Worm (Caenorhabditis elegans): ENCODE results near the gene B0524.6.

Gene B0524.6

DNA sequence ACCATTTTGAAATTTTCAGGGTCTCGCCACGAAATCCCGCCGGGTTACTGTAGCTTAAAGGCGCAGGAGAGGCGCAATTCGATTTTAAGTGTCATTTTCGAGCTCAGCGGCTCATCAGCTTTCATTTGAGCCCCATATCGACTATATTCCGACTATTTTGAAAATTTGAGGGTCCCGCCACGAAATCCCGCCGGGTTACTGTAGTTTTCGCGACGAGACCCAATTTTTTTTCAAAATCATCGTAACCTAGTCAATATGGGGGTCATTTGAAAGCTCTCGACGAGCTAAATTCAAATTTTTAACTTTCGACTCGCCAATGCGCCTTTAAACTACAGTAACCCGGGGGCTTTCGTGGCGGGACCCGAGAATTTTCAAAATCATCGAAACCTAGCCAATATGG lies 28.3 kb downstream of the B0524.6 start:
- no peak for TF ChIP-seq unc-62 (GFP tag; optimal IDR thresholded peaks at IDR 0.05)

DNA sequence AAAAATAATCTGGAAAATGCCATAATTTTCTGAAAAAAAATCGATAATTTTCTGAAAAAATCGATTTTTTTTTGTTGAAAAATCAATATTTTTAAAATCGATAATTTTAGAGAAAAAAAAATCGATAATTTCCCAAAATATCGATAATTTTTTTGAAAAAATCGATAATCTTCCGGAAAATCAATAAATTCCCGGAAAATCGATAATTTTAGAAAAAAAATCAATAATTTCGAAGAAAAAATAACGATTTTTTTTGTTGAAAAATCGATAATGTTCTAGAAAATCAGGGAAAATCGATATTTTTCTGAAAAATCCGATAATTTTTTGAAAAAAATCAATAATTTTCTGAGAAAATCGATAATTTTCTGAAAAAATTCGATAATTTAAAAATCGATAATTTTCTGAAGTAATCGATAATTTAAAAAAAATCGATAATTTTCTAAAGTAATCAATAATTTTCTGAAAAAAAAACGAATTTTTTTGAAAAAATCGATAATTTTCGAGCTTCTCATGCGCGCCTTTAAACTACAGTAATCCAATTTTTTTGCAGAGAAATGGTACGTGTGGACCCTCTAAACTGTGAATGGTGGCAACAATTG lies 29.1 kb downstream of the B0524.6 start:
- TF ChIP-seq unc-62 (GFP tag; optimal IDR thresholded peaks at IDR 0.05): no peak

DNA sequence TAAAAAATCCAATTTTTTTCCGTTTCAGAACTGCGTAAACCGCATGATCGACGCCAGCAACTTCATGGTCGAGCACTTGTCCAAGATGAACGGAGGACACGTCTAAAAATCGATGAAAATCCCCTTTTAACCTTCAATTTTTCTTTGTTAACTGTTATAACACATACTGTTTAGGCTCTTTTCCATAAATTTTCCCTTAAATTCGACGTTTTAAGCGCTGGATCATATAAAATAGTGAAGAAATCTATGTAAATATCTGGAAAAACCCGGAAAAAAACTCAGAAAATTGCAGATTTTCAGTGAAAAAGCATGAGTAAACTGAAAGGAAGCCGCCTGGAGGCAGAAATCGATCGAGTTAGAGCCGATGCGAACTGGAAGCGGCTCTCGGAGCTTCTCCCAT lies 45.3 kb downstream of the B0524.6 start, which contains the start of gene ttc-7:
Gene ttc-7 (plus strand): TSS at position 301 of the 400 bp plus-strand sequence.
- TF ChIP-seq unc-62 (GFP tag; optimal IDR thresholded peaks at IDR 0.05): no peak

DNA sequence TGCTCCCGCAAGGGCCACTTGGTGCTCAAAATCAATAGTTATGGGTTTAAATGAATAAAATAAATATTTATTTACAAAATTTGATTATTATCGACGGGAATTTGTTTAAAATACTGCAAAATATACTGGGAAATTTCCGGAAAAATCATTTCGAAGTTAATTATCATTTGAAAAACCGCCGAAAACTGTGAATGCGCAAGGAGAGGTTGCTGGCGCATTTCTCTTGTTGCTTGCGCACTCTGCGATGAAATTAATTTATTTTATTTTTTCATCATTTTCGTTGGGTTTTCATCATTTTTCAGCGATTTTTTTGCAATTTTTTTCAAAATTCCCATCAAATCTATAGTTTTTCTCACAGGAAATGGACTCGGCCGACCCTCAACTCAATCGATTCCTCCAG lies 45.9 kb downstream of the B0524.6 start, which contains the start of gene ddp-1:
Gene ddp-1 (plus strand): TSS at position 357 of the 400 bp plus-strand sequence.
- no peak for TF ChIP-seq unc-62 (GFP tag; optimal IDR thresholded peaks at IDR 0.05)

DNA sequence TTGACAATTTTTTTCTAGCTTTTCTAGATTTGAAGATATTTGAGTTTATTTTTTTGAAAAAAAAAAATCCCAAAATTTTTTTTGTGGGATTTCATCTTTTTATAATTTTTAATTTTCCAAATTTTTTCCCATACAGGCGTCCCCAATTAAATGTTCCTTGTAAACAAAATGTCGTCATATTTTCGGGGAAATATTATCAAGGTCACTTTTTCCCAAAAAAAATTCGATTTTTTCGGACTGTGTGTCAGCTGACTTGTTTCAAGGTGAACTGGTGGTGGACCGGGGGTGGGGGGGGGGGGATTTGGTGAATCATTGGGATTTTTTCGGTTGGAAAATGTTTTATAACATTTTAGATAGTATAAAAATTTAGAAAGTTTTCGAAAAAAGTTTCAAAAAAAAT lies 48.8 kb downstream of the B0524.6 start:
- TF ChIP-seq unc-62 (GFP tag; optimal IDR thresholded peaks at IDR 0.05): no peak

DNA sequence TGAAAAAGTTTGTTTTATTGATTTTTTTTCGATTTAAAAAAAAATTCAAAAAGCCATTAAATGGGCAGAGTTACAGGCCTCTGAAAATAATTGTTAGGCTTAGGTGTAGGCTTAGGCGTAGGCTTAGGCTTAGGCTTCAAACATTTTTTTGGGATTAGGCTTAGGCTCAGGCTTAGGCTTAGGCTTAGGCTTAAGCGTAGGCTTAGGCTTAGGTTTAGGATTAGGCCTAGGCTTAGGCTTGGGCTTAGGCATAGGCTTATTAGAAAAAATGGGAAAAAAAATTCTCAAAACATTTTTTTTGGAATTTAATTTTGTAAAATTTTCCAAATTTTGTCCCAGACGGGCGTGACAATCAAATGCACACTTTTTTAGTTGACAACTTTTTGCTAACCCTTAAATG lies 49.3 kb downstream of the B0524.6 start:
- no peak for TF ChIP-seq unc-62 (GFP tag; optimal IDR thresholded peaks at IDR 0.05)

DNA sequence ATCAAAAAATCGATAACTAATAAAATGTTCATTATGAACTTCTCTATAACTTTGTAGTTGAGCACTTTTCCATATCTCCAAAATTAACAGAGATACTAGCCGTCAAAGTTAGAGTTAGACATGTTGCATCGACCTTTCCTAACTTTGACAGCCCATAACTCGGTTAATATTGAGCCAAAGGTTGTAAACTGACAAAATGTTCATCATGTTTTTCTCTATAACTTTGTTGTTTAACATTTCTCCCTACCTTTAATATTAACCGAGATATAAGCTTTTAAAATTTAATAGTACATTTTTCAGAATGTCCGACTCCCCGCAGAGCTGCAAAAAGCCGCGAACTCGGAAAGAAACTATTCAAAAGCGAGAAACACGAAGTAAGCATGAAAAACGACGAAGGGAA lies 50.3 kb downstream of the B0524.6 start, which contains the start of gene hlh-33:
Gene hlh-33 (plus strand): TSS at position 301 of the 400 bp plus-strand sequence.
- no peak for TF ChIP-seq unc-62 (GFP tag; optimal IDR thresholded peaks at IDR 0.05)

DNA sequence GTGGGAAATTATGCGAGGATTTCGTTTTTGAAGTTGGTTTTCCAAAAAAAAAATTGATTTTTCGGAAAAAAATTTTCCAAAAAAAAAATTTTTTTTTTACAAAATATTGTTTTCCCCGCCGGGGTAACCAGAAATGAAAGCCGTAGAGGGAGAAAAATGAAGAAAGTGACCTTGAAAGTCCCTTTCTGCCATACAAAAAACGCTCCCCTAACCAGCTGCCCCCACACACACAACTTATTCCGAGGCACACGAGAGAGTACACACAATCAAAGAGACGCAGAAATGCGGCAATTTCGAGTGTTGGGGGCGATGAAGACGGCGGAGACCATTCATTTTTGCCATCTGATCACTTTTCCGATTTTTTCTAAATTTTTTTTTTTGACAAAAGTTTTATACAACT lies 51.5 kb downstream of the B0524.6 start:
- no peak for TF ChIP-seq unc-62 (GFP tag; optimal IDR thresholded peaks at IDR 0.05)

DNA sequence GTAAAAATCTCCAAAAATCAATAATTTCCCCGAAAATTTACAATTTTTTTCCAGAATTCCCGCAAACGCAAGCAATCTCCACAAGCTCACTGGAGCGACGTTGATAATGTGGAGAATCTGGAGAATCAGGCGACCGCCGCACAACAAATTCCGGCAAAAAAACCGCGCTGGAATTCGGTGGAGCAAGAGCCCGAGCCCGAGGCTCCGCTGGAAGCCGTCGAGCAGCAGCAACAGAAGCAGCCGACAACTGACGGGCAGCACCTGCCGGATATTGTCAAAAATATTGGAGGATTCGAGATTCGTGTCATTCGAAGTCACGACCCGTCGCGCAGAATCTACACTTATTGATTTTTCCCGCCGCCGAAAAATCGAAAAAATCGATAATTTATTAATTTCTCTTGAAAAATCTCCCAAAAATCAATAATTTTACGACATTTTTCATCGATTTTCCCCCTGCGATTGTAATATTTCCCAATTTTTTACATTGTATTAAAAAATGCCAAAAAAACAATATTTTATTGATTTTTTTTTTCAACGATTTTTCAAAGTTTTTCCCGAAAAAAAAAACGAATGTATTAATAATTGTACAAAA lies 53.2 kb downstream of the B0524.6 start:
- TF ChIP-seq unc-62 (GFP tag; optimal IDR thresholded peaks at IDR 0.05): no peak
